Worm (Caenorhabditis elegans) whole organism, L3 larva: ENCODE results near the gene his-31.

Experiments used
- ZK546.5 ChIP-seq: sonication (generic microtip); optimal IDR thresholded peaks from 2 replicates; lab custom pipeline; 2017; ENCODE audit warnings: missing biosample characterization, missing genetic modification characterization
- ceh-28 ChIP-seq: fragments of 150-350 bp; optimal IDR thresholded peaks from 2 replicates; lab custom pipeline; 2014; ENCODE audit warnings: missing biosample characterization, missing genetic modification reagents, missing genetic modification characterization
- ceh-82 ChIP-seq: fragments of 150-350 bp; optimal IDR thresholded peaks from 2 replicates; lab custom pipeline; 2014; ENCODE audit warnings: missing biosample characterization, missing genetic modification characterization
- ceh-9 ChIP-seq: sonication (generic microtip); optimal IDR thresholded peaks from 2 replicates; lab custom pipeline; 2018; ENCODE audit warnings: missing biosample characterization, missing genetic modification characterization
- elt-1 ChIP-seq: fragments of 150-350 bp; optimal IDR thresholded peaks from 2 replicates; lab custom pipeline; 2014; ENCODE audit warnings: missing biosample characterization, missing genetic modification characterization
- elt-2 ChIP-seq: sonication (generic microtip); optimal IDR thresholded peaks from 2 replicates; lab custom pipeline; 2016; ENCODE audit warnings: missing genetic modification reagents, mild to moderate bottlenecking, missing genetic modification characterization, missing compliant biosample characterization
- fkh-10 ChIP-seq: sonication (generic microtip); optimal IDR thresholded peaks from 2 replicates; lab custom pipeline; 2017; ENCODE audit warnings: missing biosample characterization, missing genetic modification reagents, missing genetic modification characterization
- hmg-11 ChIP-seq: sonication (generic microtip); optimal IDR thresholded peaks from 2 replicates; lab custom pipeline; 2016; ENCODE audit warnings: missing genetic modification characterization, missing compliant biosample characterization
- jun-1 ChIP-seq: fragments of 150-350 bp; optimal IDR thresholded peaks from 2 replicates; lab custom pipeline; 2014; ENCODE audit warnings: missing biosample characterization, missing genetic modification reagents, missing genetic modification characterization
- lin-15B ChIP-seq: fragments of 150-350 bp; optimal IDR thresholded peaks from 2 replicates; lab custom pipeline; 2014; ENCODE audit warnings: missing biosample characterization, missing genetic modification characterization
- lsy-12 ChIP-seq: sonication (generic microtip); optimal IDR thresholded peaks from 2 replicates; lab custom pipeline; 2016; ENCODE audit warnings: mild to moderate bottlenecking, missing genetic modification characterization, missing compliant biosample characterization
- mdl-1 ChIP-seq: fragments of 150-350 bp; optimal IDR thresholded peaks from 2 replicates; lab custom pipeline; 2014; ENCODE audit warnings: missing biosample characterization, missing genetic modification characterization
- mml-1 ChIP-seq: fragments of 150-350 bp; sonication (generic microtip); optimal IDR thresholded peaks from 3 replicates; lab custom pipeline; 2014; ENCODE audit warnings: missing biosample characterization, missing genetic modification characterization
- nfya-1 ChIP-seq: sonication (generic microtip); optimal IDR thresholded peaks from 2 replicates; lab custom pipeline; 2017; ENCODE audit warnings: missing genetic modification characterization, mild to moderate bottlenecking, missing compliant biosample characterization, antibody characterized with exemption, moderate library complexity; ENCODE audit not compliant: insufficient read depth
- nhr-11 ChIP-seq: fragments of 150-350 bp; optimal IDR thresholded peaks from 2 replicates; lab custom pipeline; 2014; ENCODE audit warnings: missing biosample characterization, missing genetic modification characterization
- nhr-23 ChIP-seq: fragments of 150-350 bp; optimal IDR thresholded peaks from 2 replicates; lab custom pipeline; 2014; ENCODE audit warnings: missing biosample characterization, missing genetic modification reagents, missing genetic modification characterization
- nhr-237 ChIP-seq: fragments of 150-350 bp; optimal IDR thresholded peaks from 2 replicates; lab custom pipeline; 2014; ENCODE audit warnings: missing biosample characterization, missing genetic modification characterization
- nhr-25 ChIP-seq: sonication (generic microtip); optimal IDR thresholded peaks from 2 replicates; lab custom pipeline; 2017; ENCODE audit warnings: missing biosample characterization, missing genetic modification characterization
- nhr-43 ChIP-seq: sonication (generic microtip); optimal IDR thresholded peaks from 2 replicates; lab custom pipeline; 2016; ENCODE audit warnings: mild to moderate bottlenecking, missing genetic modification characterization, missing compliant biosample characterization; ENCODE audit not compliant: poor library complexity, severe bottlenecking
- nhr-67 ChIP-seq: fragments of 150-350 bp; optimal IDR thresholded peaks from 2 replicates; lab custom pipeline; 2014; ENCODE audit warnings: missing biosample characterization, missing genetic modification characterization
- nhr-77 ChIP-seq: fragments of 150-350 bp; optimal IDR thresholded peaks from 2 replicates; lab custom pipeline; 2014; ENCODE audit warnings: missing biosample characterization, missing genetic modification characterization
- pha-4 ChIP-seq: fragments of 150-350 bp; optimal IDR thresholded peaks from 2 replicates; lab custom pipeline; 2014; ENCODE audit warnings: missing biosample characterization, missing genetic modification reagents, missing genetic modification characterization
- sea-2 ChIP-seq: fragments of 150-350 bp; sonication (generic microtip); optimal IDR thresholded peaks from 4 replicates; lab custom pipeline; 2014; ENCODE audit warnings: missing biosample characterization, missing genetic modification reagents, missing genetic modification characterization
- snpc-4 ChIP-seq: fragments of 150-350 bp; optimal IDR thresholded peaks from 2 replicates; lab custom pipeline; 2014; ENCODE audit warnings: missing biosample characterization, missing genetic modification characterization
- tbx-2 ChIP-seq: sonication (generic microtip); optimal IDR thresholded peaks from 2 replicates; lab custom pipeline; 2016; ENCODE audit warnings: mild to moderate bottlenecking, missing genetic modification characterization, missing compliant biosample characterization
- unc-62 ChIP-seq: fragments of 150-350 bp; sonication (generic microtip); optimal IDR thresholded peaks from 4 replicates; lab custom pipeline; 2014; ENCODE audit warnings: missing biosample characterization, missing genetic modification reagents, missing genetic modification characterization
- ztf-11 ChIP-seq: fragments of 150-350 bp; optimal IDR thresholded peaks from 2 replicates; lab custom pipeline; 2014; ENCODE audit warnings: missing biosample characterization, missing genetic modification characterization
- ztf-4 ChIP-seq: fragments of 150-350 bp; optimal IDR thresholded peaks from 2 replicates; lab custom pipeline; 2014; ENCODE audit warnings: missing biosample characterization, missing genetic modification characterization

Gene his-31

DNA sequence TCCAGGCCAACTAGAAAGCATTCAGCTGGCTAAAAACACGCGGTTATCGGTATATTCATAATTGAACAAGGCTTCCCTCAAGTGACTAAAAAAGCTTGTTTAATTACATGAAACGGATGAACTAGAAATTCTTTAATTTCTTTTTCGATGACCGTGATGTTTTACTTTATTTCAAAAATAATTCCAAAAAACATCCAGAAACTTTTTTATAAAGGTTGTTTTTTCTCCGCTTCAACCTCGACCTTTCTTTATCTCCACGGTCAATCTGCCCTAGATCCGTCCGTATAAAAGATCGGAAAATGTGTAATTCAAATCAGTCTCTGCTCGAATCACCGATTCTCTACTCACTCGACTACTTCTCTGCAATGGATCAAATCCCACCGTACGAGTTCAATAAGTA is 11.7 kb upstream of the his-31 start, which contains the start of gene F17E9.5:
F17E9.5 (plus strand) TSS at position 301 of the 400 bp plus-strand sequence.
- TF ChIP-seq elt-2 (tag; lab: Kevin White, UChicago) (no peak), mml-1 (tag; lab: Kevin White, UChicago) (no peak), unc-62 (GFP tag; lab: Kevin White, UChicago) (no peak), sea-2 (GFP tag; lab: Kevin White, UChicago) (no peak), nhr-23 (tag; lab: Kevin White, UChicago) (no peak)

DNA sequence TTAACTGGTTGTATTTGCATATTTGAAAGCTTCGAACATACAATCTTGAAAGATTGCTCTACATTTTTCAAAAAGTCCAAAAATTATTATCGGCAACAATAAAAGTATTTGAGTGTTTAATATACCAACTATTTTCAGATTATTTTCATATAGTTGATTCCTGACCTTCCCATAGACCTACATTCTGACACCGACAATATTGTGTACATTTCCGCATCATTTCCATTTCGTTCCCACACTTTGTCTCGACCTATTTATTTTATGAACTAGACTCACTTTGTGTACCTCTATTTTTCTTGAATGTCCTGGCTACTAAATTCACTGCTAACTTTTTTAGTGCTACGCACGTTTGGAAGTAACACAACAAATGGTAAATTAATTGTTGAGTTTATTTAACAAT is 8.6 kb upstream of the his-31 start, which contains the start of gene lgc-5:
lgc-5 (plus strand) TSS at position 301 of the 400 bp plus-strand sequence.
- TF ChIP-seq snpc-4 = no peak
- TF ChIP-seq nhr-23 (tag; lab: Kevin White, UChicago) = no peak
- no peak for TF ChIP-seq fkh-10 (GFP tag; lab: Kevin White, UChicago)
- TF ChIP-seq ZK546.5 (tag; lab: Kevin White, UChicago) = no peak

DNA sequence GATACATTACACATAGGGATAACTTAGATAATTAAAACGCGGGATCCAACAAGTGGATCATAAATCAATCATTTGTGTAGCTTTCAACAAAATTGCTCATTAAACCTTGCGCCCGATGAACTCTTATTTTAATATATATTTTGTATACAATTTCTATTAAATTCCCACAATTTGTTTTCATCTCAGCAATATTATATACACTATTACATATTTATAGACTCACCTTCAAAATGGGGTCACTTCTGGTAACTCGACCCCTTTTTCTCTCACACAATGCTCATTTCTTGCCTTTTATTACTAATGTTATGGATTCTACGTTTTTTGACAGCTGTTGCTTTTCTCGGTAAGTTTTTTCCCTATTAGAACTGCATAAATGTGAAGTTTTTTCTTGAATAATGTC is 5.9 kb upstream of the his-31 start, which contains the start of gene lgc-6:
lgc-6 (plus strand) TSS at position 301 of the 400 bp plus-strand sequence.
- TF ChIP-seq nfya-1 (tag; lab: Kevin White, UChicago) (no peak), nhr-237 (tag; lab: Kevin White, UChicago) (no peak), ztf-4 (no peak), nhr-23 (tag; lab: Kevin White, UChicago) (no peak), ztf-11 (tag; lab: Kevin White, UChicago) (no peak), unc-62 (GFP tag; lab: Kevin White, UChicago) (no peak)

DNA sequence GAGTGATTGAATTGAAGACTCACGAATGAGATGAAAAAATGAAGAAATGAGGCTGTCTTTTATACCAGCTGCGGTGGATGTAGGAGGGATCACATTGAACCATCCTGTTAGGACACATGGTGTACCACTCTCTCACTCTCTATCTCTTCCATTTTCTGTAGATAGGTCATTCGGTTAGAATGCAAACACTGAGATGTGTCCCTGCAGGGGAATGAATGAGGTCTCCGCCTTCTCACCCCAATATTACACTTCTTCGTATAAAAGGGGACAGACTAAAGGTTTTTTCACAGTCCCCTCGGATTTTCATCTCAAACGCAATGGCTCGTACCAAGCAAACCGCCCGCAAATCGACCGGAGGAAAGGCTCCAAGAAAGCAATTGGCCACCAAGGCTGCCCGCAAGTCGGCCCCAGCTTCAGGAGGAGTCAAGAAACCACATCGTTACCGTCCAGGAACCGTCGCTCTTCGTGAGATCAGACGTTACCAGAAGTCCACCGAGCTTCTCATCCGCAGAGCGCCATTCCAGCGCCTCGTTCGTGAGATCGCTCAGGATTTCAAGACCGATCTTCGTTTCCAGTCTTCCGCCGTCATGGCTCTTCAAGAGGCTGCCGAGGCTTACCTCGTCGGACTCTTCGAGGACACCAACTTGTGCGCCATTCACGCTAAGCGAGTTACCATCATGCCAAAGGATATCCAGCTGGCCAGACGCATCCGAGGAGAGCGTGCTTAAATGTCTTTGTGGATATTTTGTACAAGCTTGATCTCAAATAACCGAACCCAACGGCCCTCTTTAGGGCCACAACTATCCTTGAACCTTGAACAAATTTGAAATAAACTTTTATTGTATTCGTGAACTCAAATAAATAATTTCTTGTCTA is 443 bp upstream of the his-31 start, which contains the start of gene his-32:
his-32 (plus strand) TSS at position 318 of the 876 bp plus-strand sequence.
- TF ChIP-seq elt-1 (peak; percentile 48), nhr-43 (tag; lab: Kevin White, UChicago) (peak; percentile 26), lsy-12 (tag; lab: Kevin White, UChicago) (peak; percentile 43), nhr-23 (tag; lab: Kevin White, UChicago) (peak; percentile 88), pha-4 (peak; percentile 42), lin-15B (tag; lab: Kevin White, UChicago) (peak; percentile 15), nhr-25 (tag; lab: Kevin White, UChicago) (peak; percentile 94), unc-62 (GFP tag; lab: Kevin White, UChicago) (no peak), ztf-4 (no peak)

DNA sequence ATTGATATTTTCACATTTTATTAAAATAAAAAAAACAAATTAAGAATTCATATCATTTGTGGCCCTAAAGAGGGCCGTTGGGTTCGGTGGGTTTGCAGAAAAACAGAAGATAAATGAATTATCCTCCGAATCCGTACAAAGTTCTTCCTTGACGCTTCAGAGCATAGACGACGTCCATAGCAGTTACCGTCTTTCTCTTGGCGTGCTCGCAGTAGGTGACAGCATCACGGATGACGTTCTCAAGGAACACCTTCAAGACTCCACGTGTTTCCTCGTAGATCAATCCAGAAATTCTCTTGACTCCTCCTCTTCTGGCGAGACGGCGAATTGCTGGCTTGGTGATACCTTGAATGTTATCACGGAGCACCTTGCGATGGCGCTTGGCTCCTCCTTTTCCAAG is 229 bp downstream of the his-31 start:
- TF ChIP-seq nhr-11 (no peak), mdl-1 (tag; lab: Kevin White, UChicago) (no peak), nhr-23 (tag; lab: Kevin White, UChicago) (no peak), hmg-11 (no peak), unc-62 (GFP tag; lab: Kevin White, UChicago) (no peak), nhr-67 (no peak)

DNA sequence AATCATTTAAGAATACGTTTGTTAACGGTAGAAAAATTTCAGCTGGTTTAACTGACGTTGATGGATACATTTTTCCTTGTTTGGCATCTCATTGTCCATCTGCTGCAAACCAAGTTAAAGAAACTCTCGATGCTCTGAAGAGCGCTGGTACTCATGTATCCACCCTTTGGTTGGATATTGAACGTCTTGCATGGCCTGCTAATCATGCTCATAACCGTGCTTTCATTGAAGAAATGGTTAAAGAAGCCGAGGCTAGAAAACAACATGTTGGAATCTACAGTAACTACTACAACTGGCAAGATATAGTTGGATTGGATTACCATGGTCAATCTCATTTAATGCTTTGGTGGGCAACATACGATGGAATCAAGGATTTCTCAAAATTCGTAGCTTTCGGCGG is 749 bp downstream of the his-31 start:
- no peak for TF ChIP-seq snpc-4
- no peak for TF ChIP-seq ceh-9 (tag; lab: Kevin White, UChicago)
- no peak for TF ChIP-seq tbx-2 (tag; lab: Kevin White, UChicago)
- no peak for TF ChIP-seq unc-62 (GFP tag; lab: Kevin White, UChicago)
- no peak for TF ChIP-seq jun-1
- no peak for TF ChIP-seq nhr-237 (tag; lab: Kevin White, UChicago)
- TF ChIP-seq ceh-82 = no peak
- no peak for TF ChIP-seq hmg-11
- TF ChIP-seq nfya-1 (tag; lab: Kevin White, UChicago) = no peak
- no peak for TF ChIP-seq ztf-4
- no peak for TF ChIP-seq ceh-28 (tag; lab: Kevin White, UChicago)
- no peak for TF ChIP-seq nhr-11
- TF ChIP-seq ztf-11 (tag; lab: Kevin White, UChicago) = no peak
- TF ChIP-seq nhr-77 (tag; lab: Kevin White, UChicago) = no peak
